Fruit fly (Drosophila melanogaster) whole organism, prepupa: ENCODE measurements around the gene CG34171.
A peak's percentile ranks its signal among the peaks of the same experiment; 100 is the strongest.

Experiments used
- CG10631 ChIP-seq: fragments of 200-800 bp; sonication (Bioruptor generic); optimal IDR thresholded peaks from 2 replicates; lab custom pipeline; 2016; ENCODE audit warnings: missing biosample characterization, missing genetic modification characterization
- CG10669 ChIP-seq: fragments of 200-800 bp; sonication (Bioruptor generic); optimal IDR thresholded peaks from 3 replicates; lab custom pipeline; 2018; ENCODE audit warnings: missing biosample characterization, mild to moderate bottlenecking, missing genetic modification characterization, moderate library complexity
- CG11762 ChIP-seq: fragments of 200-800 bp; sonication (Bioruptor generic); optimal IDR thresholded peaks from 3 replicates; lab custom pipeline; 2016; ENCODE audit warnings: missing biosample characterization, missing genetic modification characterization; ENCODE audit not compliant: insufficient read depth
- CG11902 ChIP-seq: fragments of 200-800 bp; sonication (Bioruptor generic); optimal IDR thresholded peaks from 3 replicates; lab custom pipeline; 2016; ENCODE audit warnings: missing biosample characterization, missing genetic modification characterization
- CG15336 ChIP-seq: fragments of 200-800 bp; sonication (Bioruptor generic); IDR thresholded peaks from 2 replicates; pipeline ENCODE4 v1.3.6; 2022; ENCODE audit warnings: missing biosample characterization, missing genetic modification characterization
- CG1621 ChIP-seq: fragments of 200-800 bp; sonication (Bioruptor generic); optimal IDR thresholded peaks from 3 replicates; lab custom pipeline; 2018; ENCODE audit warnings: missing biosample characterization, mild to moderate bottlenecking, missing genetic modification characterization
- CG3032 ChIP-seq: fragments of 200-800 bp; optimal IDR thresholded peaks from 2 replicates; lab custom pipeline; 2019; ENCODE audit warnings: missing biosample characterization, mild to moderate bottlenecking, missing genetic modification characterization, moderate library complexity
- CG31627 ChIP-seq: fragments of 200-800 bp; sonication (Bioruptor generic); optimal IDR thresholded peaks from 3 replicates; lab custom pipeline; 2016; ENCODE audit warnings: missing biosample characterization, missing genetic modification characterization
- CG32006 ChIP-seq: fragments of 200-800 bp; sonication (Bioruptor generic); optimal IDR thresholded peaks from 3 replicates; lab custom pipeline; 2017; ENCODE audit warnings: missing biosample characterization, mild to moderate bottlenecking, missing genetic modification characterization
- CG34406 ChIP-seq: fragments of 200-800 bp; sonication (Bioruptor generic); optimal IDR thresholded peaks from 3 replicates; lab custom pipeline; 2016; ENCODE audit warnings: missing biosample characterization, missing genetic modification characterization
- CG4318 ChIP-seq: fragments of 200-800 bp; sonication (Bioruptor generic); optimal IDR thresholded peaks from 3 replicates; lab custom pipeline; 2017; ENCODE audit warnings: missing biosample characterization, mild to moderate bottlenecking, missing genetic modification characterization
- CG6163 ChIP-seq: fragments of 200-800 bp; sonication (Bioruptor generic); IDR thresholded peaks from 3 replicates; pipeline ENCODE4 v1.3.6; 2022; ENCODE audit warnings: missing biosample characterization, missing genetic modification characterization
- CG6792 ChIP-seq: fragments of 200-800 bp; sonication (Bioruptor generic); optimal IDR thresholded peaks from 3 replicates; lab custom pipeline; 2016; ENCODE audit warnings: missing biosample characterization, missing genetic modification characterization
- CG6808 ChIP-seq: fragments of 200-800 bp; sonication (Bioruptor generic); optimal IDR thresholded peaks from 3 replicates; lab custom pipeline; 2017; ENCODE audit warnings: missing biosample characterization, missing genetic modification characterization, mild to moderate bottlenecking, moderate library complexity, missing genetic modification reagents
- CG6854 ChIP-seq: fragments of 200-800 bp; sonication (Bioruptor generic); optimal IDR thresholded peaks from 2 replicates; lab custom pipeline; 2017; ENCODE audit warnings: missing biosample characterization, mild to moderate bottlenecking, missing genetic modification characterization
- CG7368 ChIP-seq: fragments of 200-800 bp; sonication (Bioruptor generic); optimal IDR thresholded peaks from 3 replicates; lab custom pipeline; 2016; ENCODE audit warnings: missing biosample characterization, missing genetic modification characterization
- CG8319 ChIP-seq: fragments of 200-800 bp; sonication (Bioruptor generic); optimal IDR thresholded peaks from 3 replicates; lab custom pipeline; 2016; ENCODE audit warnings: missing biosample characterization, missing genetic modification characterization
- CG8632 ChIP-seq: fragments of 200-800 bp; sonication (Bioruptor generic); optimal IDR thresholded peaks from 3 replicates; lab custom pipeline; 2016; ENCODE audit warnings: missing biosample characterization, missing genetic modification characterization
- CG9139 ChIP-seq: fragments of 200-800 bp; sonication (Bioruptor generic); optimal IDR thresholded peaks from 3 replicates; lab custom pipeline; 2017; ENCODE audit warnings: missing biosample characterization, mild to moderate bottlenecking, missing genetic modification characterization
- Eip75B ChIP-seq: fragments of 200-800 bp; sonication (Bioruptor generic); optimal IDR thresholded peaks from 3 replicates; lab custom pipeline; 2016; ENCODE audit warnings: missing biosample characterization, missing genetic modification characterization
- Eip78C ChIP-seq: fragments of 200-800 bp; sonication (Bioruptor generic); peaks from one replicate; lab custom pipeline; 2016; ENCODE audit warnings: missing biosample characterization, missing genetic modification characterization
- Eip93F ChIP-seq: fragments of 200-800 bp; sonication (Bioruptor generic); optimal IDR thresholded peaks from 2 replicates; lab custom pipeline; 2016; ENCODE audit warnings: missing biosample characterization, mild to moderate bottlenecking, missing genetic modification characterization
- Ets21C ChIP-seq: fragments of 200-800 bp; sonication (Bioruptor generic); optimal IDR thresholded peaks from 3 replicates; lab custom pipeline; 2016; ENCODE audit warnings: missing biosample characterization, missing genetic modification characterization
- Gug ChIP-seq: fragments of 200-800 bp; sonication (Bioruptor generic); IDR thresholded peaks from 2 replicates; pipeline ENCODE4 v1.3.6; 2022; ENCODE audit warnings: missing biosample characterization, missing genetic modification characterization
- Hr38 ChIP-seq: sonication (Bioruptor generic); optimal IDR thresholded peaks from 2 replicates; lab custom pipeline; 2016; ENCODE audit warnings: missing biosample characterization, missing genetic modification characterization
- Hr39 ChIP-seq: fragments of 200-800 bp; sonication (Bioruptor generic); optimal IDR thresholded peaks from 2 replicates; lab custom pipeline; 2016; ENCODE audit warnings: missing biosample characterization, missing genetic modification characterization
- Hr4 ChIP-seq: fragments of 200-800 bp; sonication (Bioruptor generic); optimal IDR thresholded peaks from 3 replicates; lab custom pipeline; 2016; ENCODE audit warnings: missing biosample characterization, missing genetic modification characterization
- Lpt ChIP-seq: fragments of 200-800 bp; sonication (Bioruptor generic); optimal IDR thresholded peaks from 3 replicates; lab custom pipeline; 2016; ENCODE audit warnings: missing biosample characterization, missing genetic modification characterization
- Met ChIP-seq: fragments of 200-800 bp; sonication (Bioruptor generic); optimal IDR thresholded peaks from 3 replicates; lab custom pipeline; 2016; ENCODE audit warnings: missing biosample characterization, missing genetic modification characterization
- OdsH ChIP-seq: fragments of 200-800 bp; sonication (Bioruptor generic); optimal IDR thresholded peaks from 3 replicates; lab custom pipeline; 2016; ENCODE audit warnings: missing biosample characterization, missing genetic modification characterization
- Smox ChIP-seq: fragments of 200-800 bp; sonication (Bioruptor generic); optimal IDR thresholded peaks from 3 replicates; lab custom pipeline; 2016; ENCODE audit warnings: missing biosample characterization, missing genetic modification characterization
- Sox102F ChIP-seq: fragments of 200-800 bp; sonication (Bioruptor generic); optimal IDR thresholded peaks from 2 replicates; lab custom pipeline; 2016; ENCODE audit warnings: missing biosample characterization, mild to moderate bottlenecking, missing genetic modification characterization
- Sox14 ChIP-seq: fragments of 200-800 bp; sonication (Bioruptor generic); optimal IDR thresholded peaks from 3 replicates; lab custom pipeline; 2016; ENCODE audit warnings: missing biosample characterization, missing genetic modification characterization
- Sox15 ChIP-seq: fragments of 200-800 bp; sonication (Bioruptor generic); optimal IDR thresholded peaks from 3 replicates; lab custom pipeline; 2016; ENCODE audit warnings: missing biosample characterization, missing genetic modification characterization
- acj6 ChIP-seq: fragments of 200-800 bp; sonication (Bioruptor generic); optimal IDR thresholded peaks from 3 replicates; lab custom pipeline; 2016; ENCODE audit warnings: missing biosample characterization, missing genetic modification characterization
- cyc ChIP-seq: fragments of 200-800 bp; sonication (Bioruptor generic); optimal IDR thresholded peaks from 3 replicates; lab custom pipeline; 2016; ENCODE audit warnings: missing biosample characterization, missing genetic modification characterization
- eg ChIP-seq: fragments of 200-800 bp; sonication (Bioruptor generic); IDR thresholded peaks from 3 replicates; pipeline ENCODE4 v1.3.6; 2022; ENCODE audit warnings: missing biosample characterization, missing genetic modification characterization
- esn ChIP-seq: fragments of 200-800 bp; sonication (Bioruptor generic); optimal IDR thresholded peaks from 2 replicates; lab custom pipeline; 2016; ENCODE audit warnings: missing biosample characterization, mild to moderate bottlenecking, missing genetic modification characterization, moderate library complexity
- fd59A ChIP-seq: fragments of 200-800 bp; sonication (Bioruptor generic); optimal IDR thresholded peaks from 2 replicates; lab custom pipeline; 2017; ENCODE audit warnings: missing biosample characterization, mild to moderate bottlenecking, missing genetic modification characterization, missing genetic modification reagents
- fd85E ChIP-seq: fragments of 200-800 bp; sonication (Bioruptor generic); optimal IDR thresholded peaks from 3 replicates; lab custom pipeline; 2016; ENCODE audit warnings: missing biosample characterization, missing genetic modification characterization
- fkh ChIP-seq: fragments of 200-800 bp; sonication (Bioruptor generic); optimal IDR thresholded peaks from 3 replicates; lab custom pipeline; 2017; ENCODE audit warnings: missing biosample characterization, mild to moderate bottlenecking, missing genetic modification characterization, moderate library complexity
- lz ChIP-seq: fragments of 200-800 bp; sonication (Bioruptor generic); optimal IDR thresholded peaks from 3 replicates; lab custom pipeline; 2016; ENCODE audit warnings: missing biosample characterization, missing genetic modification characterization
- net ChIP-seq: fragments of 200-800 bp; sonication (Bioruptor generic); optimal IDR thresholded peaks from 3 replicates; lab custom pipeline; 2016; ENCODE audit warnings: missing biosample characterization, missing genetic modification characterization
- pdm3 ChIP-seq: fragments of 200-800 bp; sonication (Bioruptor generic); optimal IDR thresholded peaks from 3 replicates; lab custom pipeline; 2016; ENCODE audit warnings: missing biosample characterization, missing genetic modification characterization
- spab ChIP-seq: fragments of 200-800 bp; sonication (Bioruptor generic); optimal IDR thresholded peaks from 2 replicates; lab custom pipeline; 2017; ENCODE audit warnings: missing biosample characterization, mild to moderate bottlenecking, missing genetic modification characterization, missing genetic modification reagents
- svp ChIP-seq: fragments of 200-800 bp; sonication (Bioruptor generic); peaks from one replicate; lab custom pipeline; 2016; ENCODE audit warnings: missing biosample characterization, missing genetic modification characterization
- topi ChIP-seq: fragments of 200-800 bp; sonication (Bioruptor generic); optimal IDR thresholded peaks from 3 replicates; lab custom pipeline; 2016; ENCODE audit warnings: missing biosample characterization, missing genetic modification characterization
- vri ChIP-seq: fragments of 200-800 bp; sonication (Bioruptor generic); optimal IDR thresholded peaks from 3 replicates; lab custom pipeline; 2016; ENCODE audit warnings: missing biosample characterization, mild to moderate bottlenecking, missing genetic modification characterization

CG34171 gene

dm6 chr2L:18348626-18349025, 29.8 kb upstream of the CG34171 start (continued):
- TF ChIP-seq Hr4 (GFP tag; lab: Kevin White, UChicago), result peak; percentile 49
- peak; percentile 77 for TF ChIP-seq Eip78C (GFP tag; lab: Kevin White, UChicago)
- no peak for TF ChIP-seq CG6854 (GFP tag; lab: Kevin White, UChicago)
- no peak for TF ChIP-seq topi
- no peak for TF ChIP-seq vri (GFP tag; lab: Kevin White, UChicago)
- TF ChIP-seq lz (GFP tag; lab: Kevin White, UChicago), result no peak
- no peak for TF ChIP-seq Eip93F
- no peak for TF ChIP-seq svp (GFP tag; lab: Kevin White, UChicago)
- peak; percentile 76 for TF ChIP-seq CG15336 (GFP tag; lab: Robert Waterston, UW)
- peak; percentile 45 for TF ChIP-seq Eip75B (GFP tag; lab: Kevin White, UChicago)
- TF ChIP-seq CG31627 (GFP tag; lab: Kevin White, UChicago), result no peak
- no peak for TF ChIP-seq CG34406
- TF ChIP-seq Hr38 (GFP tag; lab: Kevin White, UChicago), result no peak
- no peak for TF ChIP-seq CG6808 (GFP tag; lab: Kevin White, UChicago)
- no peak for TF ChIP-seq CG7368 (GFP tag; lab: Kevin White, UChicago)
- no peak for TF ChIP-seq cyc (GFP tag; lab: Kevin White, UChicago)
- peak; percentile 66 for TF ChIP-seq CG10631 (GFP tag; lab: Kevin White, UChicago)
- peak; percentile 21 for TF ChIP-seq CG3032 (tag; lab: Kevin White, UChicago)
- TF ChIP-seq esn, result no peak
- TF ChIP-seq CG1621, result no peak
- TF ChIP-seq CG6792, result no peak
- no peak for TF ChIP-seq CG9139
- TF ChIP-seq Smox, result no peak
- no peak for TF ChIP-seq fd59A (GFP tag; lab: Kevin White, UChicago)
- peak; percentile 62 for TF ChIP-seq Lpt
- no peak for TF ChIP-seq CG11902 (GFP tag; lab: Kevin White, UChicago)

- peak; percentile 21 for TF ChIP-seq Sox15 (GFP tag; lab: Kevin White, UChicago)
- TF ChIP-seq cyc (GFP tag; lab: Kevin White, UChicago), result peak; percentile 49
- TF ChIP-seq CG6808 (GFP tag; lab: Kevin White, UChicago), result peak; percentile 66
- TF ChIP-seq CG32006, result peak; percentile 68
- TF ChIP-seq CG6792, result peak; percentile 62
- no peak for TF ChIP-seq eg
- peak; percentile 62 for TF ChIP-seq Met (GFP tag; lab: Kevin White, UChicago)
- peak; percentile 71 for TF ChIP-seq acj6 (GFP tag; lab: Kevin White, UChicago)
- peak; percentile 31 for TF ChIP-seq Hr4 (GFP tag; lab: Kevin White, UChicago)
- no peak for TF ChIP-seq Eip93F
- peak; percentile 56 for TF ChIP-seq CG11762 (GFP tag; lab: Kevin White, UChicago)
- peak; percentile 78 for TF ChIP-seq CG10631 (GFP tag; lab: Kevin White, UChicago)
- TF ChIP-seq Sox14 (GFP tag; lab: Kevin White, UChicago), result peak; percentile 66
- TF ChIP-seq topi, result peak; percentile 62
- TF ChIP-seq CG6854 (GFP tag; lab: Kevin White, UChicago), result no peak
- peak; percentile 18 for TF ChIP-seq Ets21C (GFP tag; lab: Kevin White, UChicago)
- peak; percentile 45 for TF ChIP-seq CG11902 (GFP tag; lab: Kevin White, UChicago)
- TF ChIP-seq Gug, result no peak
- peak; percentile 38 for TF ChIP-seq CG31627 (GFP tag; lab: Kevin White, UChicago)
- no peak for TF ChIP-seq svp (GFP tag; lab: Kevin White, UChicago)
- TF ChIP-seq Sox102F (GFP tag; lab: Kevin White, UChicago), result peak; percentile 45
- TF ChIP-seq fd85E, result no peak
- peak; percentile 71 for TF ChIP-seq CG10669 (GFP tag; lab: Kevin White, UChicago)
- TF ChIP-seq lz (GFP tag; lab: Kevin White, UChicago), result peak; percentile 61
- peak; percentile 58 for TF ChIP-seq Eip75B (GFP tag; lab: Kevin White, UChicago)
- TF ChIP-seq Lpt, result peak; percentile 30
- TF ChIP-seq CG34406, result peak; percentile 71
- peak; percentile 78 for TF ChIP-seq CG3032 (tag; lab: Kevin White, UChicago)
- TF ChIP-seq Hr38 (GFP tag; lab: Kevin White, UChicago), result no peak
- no peak for TF ChIP-seq CG6163 (GFP tag; lab: Robert Waterston, UW)
- no peak for TF ChIP-seq fkh (GFP tag; lab: Kevin White, UChicago)
- peak; percentile 51 for TF ChIP-seq CG1621
- peak; percentile 70 for TF ChIP-seq fd59A (GFP tag; lab: Kevin White, UChicago)
- TF ChIP-seq CG15336 (GFP tag; lab: Robert Waterston, UW), result no peak
- TF ChIP-seq CG4318 (GFP tag; lab: Kevin White, UChicago), result peak; percentile 32
- TF ChIP-seq CG8319 (GFP tag; lab: Kevin White, UChicago), result peak; percentile 30
- TF ChIP-seq spab, result peak; percentile 74
- TF ChIP-seq pdm3 (GFP tag; lab: Kevin White, UChicago), result peak; percentile 65
- TF ChIP-seq CG8632 (GFP tag; lab: Kevin White, UChicago), result peak; percentile 63
- peak; percentile 70 for TF ChIP-seq net (GFP tag; lab: Kevin White, UChicago)
- TF ChIP-seq vri (GFP tag; lab: Kevin White, UChicago), result no peak
- TF ChIP-seq Hr39 (GFP tag; lab: Kevin White, UChicago), result peak; percentile 45
- TF ChIP-seq OdsH (GFP tag; lab: Kevin White, UChicago), result peak; percentile 70
These were observed 25.6 kb upstream of the CG34171 start for dm6 chr2L:18352808-18353207.
